Fruit fly (Drosophila melanogaster) whole organism, adult: ENCODE data around the gene CG4452.

Source experiments
- CG11617 ChIP-seq: fragments of 200-800 bp; sonication (Bioruptor generic); optimal IDR thresholded peaks from 2 replicates; lab custom pipeline; 2017; ENCODE audit warnings: mild to moderate bottlenecking, missing biosample characterization, missing genetic modification reagents, missing genetic modification characterization
- CG12768 ChIP-seq: fragments of 200-800 bp; sonication (Bioruptor generic); optimal IDR thresholded peaks from 2 replicates; lab custom pipeline; 2017; ENCODE audit warnings: missing biosample characterization, missing genetic modification characterization, mild to moderate bottlenecking, moderate library complexity, missing genetic modification reagents
- CG14711 ChIP-seq: fragments of 200-800 bp; sonication (Bioruptor generic); optimal IDR thresholded peaks from 2 replicates; lab custom pipeline; 2018; ENCODE audit warnings: missing biosample characterization, mild to moderate bottlenecking, missing genetic modification characterization, moderate library complexity
- CG1620 ChIP-seq: fragments of 200-800 bp; sonication (Bioruptor generic); optimal IDR thresholded peaks from 2 replicates; lab custom pipeline; 2016; ENCODE audit warnings: missing biosample characterization, missing genetic modification characterization
- CG33017 ChIP-seq: fragments of 200-800 bp; sonication (Bioruptor generic); optimal IDR thresholded peaks from 2 replicates; lab custom pipeline; 2018; ENCODE audit warnings: missing biosample characterization, mild to moderate bottlenecking, missing genetic modification characterization, moderate library complexity
- CG5204 ChIP-seq: fragments of 200-800 bp; sonication (Bioruptor generic); optimal IDR thresholded peaks from 2 replicates; lab custom pipeline; 2016; ENCODE audit warnings: missing biosample characterization, missing genetic modification characterization
- CG7045 ChIP-seq: fragments of 200-800 bp; sonication (Bioruptor generic); optimal IDR thresholded peaks from 2 replicates; lab custom pipeline; 2017; ENCODE audit warnings: missing biosample characterization, mild to moderate bottlenecking, missing genetic modification characterization
- CG7101 ChIP-seq: fragments of 200-800 bp; sonication (Bioruptor generic); optimal IDR thresholded peaks from 2 replicates; lab custom pipeline; 2018; ENCODE audit warnings: missing biosample characterization, mild to moderate bottlenecking, missing genetic modification characterization, moderate library complexity
- Clk ChIP-seq: fragments of 200-800 bp; sonication (Bioruptor generic); optimal IDR thresholded peaks from 2 replicates; lab custom pipeline; 2017; ENCODE audit warnings: missing biosample characterization, missing genetic modification characterization
- Crg-1 ChIP-seq: fragments of 200-800 bp; sonication (Bioruptor generic); optimal IDR thresholded peaks from 2 replicates; lab custom pipeline; 2016; ENCODE audit warnings: missing biosample characterization, missing genetic modification characterization
- Hr96 ChIP-seq: fragments of 200-800 bp; sonication (Bioruptor generic); optimal IDR thresholded peaks from 2 replicates; lab custom pipeline; 2016; ENCODE audit warnings: missing biosample characterization, missing genetic modification characterization
- Mnt ChIP-seq: fragments of 200-800 bp; sonication (Bioruptor generic); optimal IDR thresholded peaks from 2 replicates; lab custom pipeline; 2016; ENCODE audit warnings: missing biosample characterization, mild to moderate bottlenecking, missing genetic modification characterization
- bab1 ChIP-seq: fragments of 200-800 bp; sonication (Bioruptor generic); optimal IDR thresholded peaks from 3 replicates; lab custom pipeline; 2019; ENCODE audit warnings: missing biosample characterization, mild to moderate bottlenecking, missing genetic modification characterization, moderate library complexity
- cic ChIP-seq: fragments of 200-800 bp; sonication (Bioruptor generic); optimal IDR thresholded peaks from 2 replicates; lab custom pipeline; 2017; ENCODE audit warnings: missing biosample characterization, mild to moderate bottlenecking, missing genetic modification characterization, moderate library complexity
- cnc ChIP-seq, 2 experiments: fragments of >200 bp; optimal IDR thresholded peaks; 2 replicates each; lab custom pipeline; 2017
- kay ChIP-seq: fragments of 200-800 bp; sonication (Bioruptor generic); peaks from one replicate; lab custom pipeline; 2016; ENCODE audit warnings: missing biosample characterization, missing genetic modification characterization, borderline replicate concordance
- ovo ChIP-seq: fragments of 200-800 bp; sonication (Bioruptor generic); optimal IDR thresholded peaks from 2 replicates; lab custom pipeline; 2016; ENCODE audit warnings: missing biosample characterization, missing genetic modification characterization
- pad ChIP-seq: fragments of 200-800 bp; sonication (Bioruptor generic); optimal IDR thresholded peaks from 3 replicates; lab custom pipeline; 2017; ENCODE audit warnings: missing biosample characterization, missing genetic modification characterization, mild to moderate bottlenecking, moderate library complexity, missing genetic modification reagents
- tj ChIP-seq: fragments of 200-800 bp; sonication (Bioruptor generic); optimal IDR thresholded peaks from 3 replicates; lab custom pipeline; 2017; ENCODE audit warnings: missing biosample characterization, mild to moderate bottlenecking, missing genetic modification characterization, moderate library complexity
- toe ChIP-seq: fragments of 200-800 bp; sonication (Bioruptor generic); optimal IDR thresholded peaks from 2 replicates; lab custom pipeline; 2016; ENCODE audit warnings: missing biosample characterization, missing genetic modification characterization

Gene CG4452

dm6 chr3L:9383345-9384075 is 16.3 kb downstream of the CG4452 start, which contains the start of gene Hsp27:
TSS of gene Hsp27 (plus strand) at chr3L:9384063.
- TF ChIP-seq tj (peak; percentile 75), Clk (peak; percentile 92), CG11617 (GFP tag; lab: Kevin White, UChicago) (peak; percentile 96), CG7101 (tag; lab: Kevin White, UChicago) (peak; percentile 98), CG1620 (GFP tag; lab: Kevin White, UChicago) (peak; percentile 88), bab1 (GFP tag; lab: Kevin White, UChicago) (peak; percentile 99), CG14711 (tag; lab: Kevin White, UChicago) (peak; percentile 97), CG12768 (GFP tag; lab: Kevin White, UChicago) (peak; percentile 99), Crg-1 (GFP tag; lab: Kevin White, UChicago) (peak; percentile 97), cnc (optimal IDR thresholded peaks at IDR 0.05; lab: Kevin White, UChicago) (peak in 1 of 2 experiments; percentile 69), Mnt (peak; percentile 96), Hr96 (GFP tag; lab: Kevin White, UChicago) (peak; percentile 97), pad (GFP tag; lab: Kevin White, UChicago) (peak; percentile 92), CG5204 (peak; percentile 93), toe (GFP tag; lab: Kevin White, UChicago) (peak; percentile 93), cic (GFP tag; lab: Kevin White, UChicago) (peak; percentile 91), CG33017 (peak; percentile 99), CG7045 (peak; percentile 97), kay (peak; percentile 99), ovo (peak; percentile 77)

DNA sequence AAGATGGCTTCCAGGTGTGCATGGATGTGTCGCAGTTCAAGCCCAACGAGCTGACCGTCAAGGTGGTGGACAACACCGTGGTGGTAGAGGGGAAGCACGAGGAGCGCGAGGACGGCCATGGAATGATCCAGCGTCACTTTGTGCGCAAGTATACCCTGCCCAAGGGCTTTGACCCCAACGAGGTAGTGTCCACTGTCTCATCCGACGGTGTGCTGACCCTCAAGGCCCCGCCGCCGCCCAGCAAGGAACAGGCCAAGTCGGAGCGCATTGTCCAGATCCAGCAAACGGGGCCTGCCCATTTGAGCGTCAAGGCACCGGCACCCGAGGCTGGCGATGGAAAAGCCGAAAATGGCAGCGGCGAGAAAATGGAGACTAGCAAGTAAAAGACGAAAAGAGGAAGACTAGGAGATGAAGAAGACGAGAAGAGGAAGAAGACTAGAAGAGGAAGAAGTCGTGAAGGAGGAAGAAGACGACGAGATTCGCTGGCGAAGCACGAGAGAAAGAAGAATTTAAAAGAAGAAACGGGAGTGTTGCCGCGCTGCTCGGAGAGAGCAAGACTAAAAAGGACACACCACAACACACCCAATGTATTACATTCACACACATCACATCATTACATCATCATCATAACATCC is 17.4 kb downstream of the CG4452 start:
- TF ChIP-seq toe (GFP tag; lab: Kevin White, UChicago) (no peak), tj (no peak), CG7045 (no peak), cnc (optimal IDR thresholded peaks at IDR 0.05; lab: Kevin White, UChicago) (no peak), CG33017 (no peak), CG1620 (GFP tag; lab: Kevin White, UChicago) (no peak), pad (GFP tag; lab: Kevin White, UChicago) (no peak), CG5204 (no peak), ovo (no peak), CG11617 (GFP tag; lab: Kevin White, UChicago) (no peak), kay (no peak), CG7101 (tag; lab: Kevin White, UChicago) (no peak)

dm6 chr3L:9391340-9391980 is 24.3 kb downstream of the CG4452 start:
- no peak for TF ChIP-seq Hr96 (GFP tag; lab: Kevin White, UChicago)
- peak; percentile 33 for TF ChIP-seq CG7045
- no peak for TF ChIP-seq CG33017
- no peak for TF ChIP-seq bab1 (GFP tag; lab: Kevin White, UChicago)
- no peak for TF ChIP-seq cnc (optimal IDR thresholded peaks at IDR 0.05; lab: Kevin White, UChicago)
- TF ChIP-seq CG5204, result no peak
- TF ChIP-seq CG7101 (tag; lab: Kevin White, UChicago), result no peak
- no peak for TF ChIP-seq CG11617 (GFP tag; lab: Kevin White, UChicago)
- TF ChIP-seq Clk, result no peak
- TF ChIP-seq cic (GFP tag; lab: Kevin White, UChicago), result peak; percentile 70
- TF ChIP-seq pad (GFP tag; lab: Kevin White, UChicago), result no peak
- TF ChIP-seq CG1620 (GFP tag; lab: Kevin White, UChicago), result no peak
- no peak for TF ChIP-seq CG14711 (tag; lab: Kevin White, UChicago)
- TF ChIP-seq Mnt, result no peak
- peak; percentile 20 for TF ChIP-seq CG12768 (GFP tag; lab: Kevin White, UChicago)
- no peak for TF ChIP-seq Crg-1 (GFP tag; lab: Kevin White, UChicago)
- peak; percentile 84 for TF ChIP-seq kay
- TF ChIP-seq toe (GFP tag; lab: Kevin White, UChicago), result no peak
- peak; percentile 34 for TF ChIP-seq tj
- no peak for TF ChIP-seq ovo

DNA sequence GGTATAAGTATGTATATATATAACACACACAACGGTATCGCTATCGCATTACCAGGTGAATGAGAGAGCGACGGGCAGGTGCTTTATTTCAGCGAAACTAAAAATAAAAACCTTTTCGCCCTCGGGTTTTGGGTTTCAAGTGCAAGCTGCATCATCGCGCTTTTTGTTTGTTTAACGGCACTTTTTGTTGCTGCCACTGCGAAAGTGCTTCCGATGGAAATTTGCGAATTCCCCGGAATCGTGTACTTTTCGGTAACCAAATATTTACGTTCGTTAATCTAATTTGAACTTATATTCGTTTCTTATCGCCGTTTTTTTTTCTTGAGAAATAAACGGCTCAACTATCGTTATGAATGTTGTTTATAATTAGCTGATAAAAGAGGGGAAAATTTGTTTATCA is 28.9 kb downstream of the CG4452 start:
- TF ChIP-seq CG7045, result peak; percentile 9
- TF ChIP-seq bab1 (GFP tag; lab: Kevin White, UChicago), result no peak
- peak; percentile 36 for TF ChIP-seq pad (GFP tag; lab: Kevin White, UChicago)
- TF ChIP-seq CG11617 (GFP tag; lab: Kevin White, UChicago), result no peak
- peak; percentile 94 for TF ChIP-seq ovo
- TF ChIP-seq cnc (optimal IDR thresholded peaks at IDR 0.05; lab: Kevin White, UChicago), result no peak
- TF ChIP-seq CG14711 (tag; lab: Kevin White, UChicago), result no peak
- peak; percentile 95 for TF ChIP-seq kay
- TF ChIP-seq cic (GFP tag; lab: Kevin White, UChicago), result peak; percentile 76
- no peak for TF ChIP-seq CG33017
- peak; percentile 91 for TF ChIP-seq tj
- TF ChIP-seq CG12768 (GFP tag; lab: Kevin White, UChicago), result peak; percentile 49
- no peak for TF ChIP-seq Clk
- no peak for TF ChIP-seq toe (GFP tag; lab: Kevin White, UChicago)

- TF ChIP-seq tj (peak; percentile 37), bab1 (GFP tag; lab: Kevin White, UChicago) (no peak), Crg-1 (GFP tag; lab: Kevin White, UChicago) (no peak), CG12768 (GFP tag; lab: Kevin White, UChicago) (no peak), ovo (no peak), CG5204 (no peak), Clk (no peak), kay (no peak), CG11617 (GFP tag; lab: Kevin White, UChicago) (no peak)
Measured at dm6 chr3L:9396704-9397103, 29.5 kb downstream of the CG4452 start.
